Worm (Caenorhabditis elegans) whole organism, L4/young adult: ENCODE measurements around the gene nfx-1.

Experiments
- W03F9.2 ChIP-seq: fragments of 150-350 bp; optimal IDR thresholded peaks from 2 replicates; lab custom pipeline; 2014; ENCODE audit warnings: missing biosample characterization, missing genetic modification characterization
- dao-5 ChIP-seq: sonication (generic microtip); optimal IDR thresholded peaks from 2 replicates; lab custom pipeline; 2016; ENCODE audit warnings: missing genotype, missing genetic modification characterization, moderate library complexity, missing compliant biosample characterization
- him-1 ChIP-seq: sonication (generic microtip); optimal IDR thresholded peaks from 2 replicates; lab custom pipeline; 2016; ENCODE audit warnings: missing genotype, missing genetic modification reagents, missing genetic modification characterization, missing compliant biosample characterization

DNA sequence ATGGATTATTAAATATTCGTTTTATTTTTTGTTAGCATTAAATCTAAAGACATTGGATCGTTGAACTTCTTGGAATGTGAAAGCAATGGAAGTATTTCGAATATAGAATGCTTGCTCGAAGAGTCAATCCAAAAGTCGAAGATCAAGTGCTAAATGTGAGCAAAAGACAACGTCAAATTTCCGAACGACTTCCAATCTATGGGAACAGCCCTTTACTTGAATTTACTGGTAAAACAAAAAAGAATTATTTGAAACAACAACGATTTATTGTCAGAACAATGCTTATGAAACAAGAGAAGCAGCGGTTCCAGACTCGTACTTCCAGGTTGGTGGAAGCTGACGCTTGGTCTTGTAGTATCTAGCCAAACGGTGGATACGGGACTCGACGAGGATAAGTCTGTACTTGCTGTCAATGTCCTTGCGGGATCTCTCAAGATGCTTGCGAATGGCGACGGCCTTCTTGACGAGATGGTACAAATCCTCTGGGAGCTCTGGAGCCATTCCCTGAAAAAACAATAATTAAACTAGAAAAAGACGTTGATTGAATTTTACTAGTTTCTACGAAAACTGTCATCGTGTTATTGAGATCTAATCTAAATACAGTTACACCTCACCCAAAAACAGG, 1.2 kb upstream of the nfx-1 start:
- no peak for TF ChIP-seq him-1
- TF ChIP-seq dao-5 (tag; lab: Kevin White, UChicago) = no peak
- no peak for TF ChIP-seq W03F9.2 (tag; lab: Kevin White, UChicago)
